Worm (Caenorhabditis elegans): ENCODE results near the gene skr-14.
A peak's percentile ranks its signal among the peaks of the same experiment; 100 is the strongest.

skr-14 gene

ce11 chrV:4398127-4398526 is 23.2 kb downstream of the skr-14 start:
- TF ChIP-seq sem-2 (GFP tag; optimal IDR thresholded peaks at IDR 0.05) (no peak), ces-1 (GFP tag; optimal IDR thresholded peaks at IDR 0.05) (no peak), cnd-1 (tag; optimal IDR thresholded peaks at IDR 0.05) (no peak), ceh-39 (tag; optimal IDR thresholded peaks at IDR 0.05) (no peak), M03D4.4 (tag; optimal IDR thresholded peaks at IDR 0.05) (no peak), elt-3 (tag; optimal IDR thresholded peaks at IDR 0.05) (no peak), mep-1 (tag; optimal IDR thresholded peaks at IDR 0.05) (no peak), hlh-1 (tag; optimal IDR thresholded peaks at IDR 0.05) (no peak), drap-1 (GFP tag; optimal IDR thresholded peaks at IDR 0.05) (no peak), ztf-11 (tag; optimal IDR thresholded peaks at IDR 0.05) (no peak), unc-120 (tag; optimal IDR thresholded peaks at IDR 0.05; ENCODE audit: poor library complexity, severe bottlenecking) (no peak), ham-2 (GFP tag; optimal IDR thresholded peaks at IDR 0.05) (no peak), unc-62 (GFP tag; optimal IDR thresholded peaks at IDR 0.05) (no peak), sptf-1 (tag; optimal IDR thresholded peaks at IDR 0.05) (no peak), unc-39 (tag; optimal IDR thresholded peaks at IDR 0.05) (no peak), tbx-8 (GFP tag; optimal IDR thresholded peaks at IDR 0.05) (no peak), zip-8 (tag; optimal IDR thresholded peaks at IDR 0.05) (no peak), mls-2 (tag; optimal IDR thresholded peaks at IDR 0.05) (no peak), flh-1 (GFP tag; optimal IDR thresholded peaks at IDR 0.05) (no peak), ceh-83 (GFP tag; optimal IDR thresholded peaks at IDR 0.05) (no peak)

DNA sequence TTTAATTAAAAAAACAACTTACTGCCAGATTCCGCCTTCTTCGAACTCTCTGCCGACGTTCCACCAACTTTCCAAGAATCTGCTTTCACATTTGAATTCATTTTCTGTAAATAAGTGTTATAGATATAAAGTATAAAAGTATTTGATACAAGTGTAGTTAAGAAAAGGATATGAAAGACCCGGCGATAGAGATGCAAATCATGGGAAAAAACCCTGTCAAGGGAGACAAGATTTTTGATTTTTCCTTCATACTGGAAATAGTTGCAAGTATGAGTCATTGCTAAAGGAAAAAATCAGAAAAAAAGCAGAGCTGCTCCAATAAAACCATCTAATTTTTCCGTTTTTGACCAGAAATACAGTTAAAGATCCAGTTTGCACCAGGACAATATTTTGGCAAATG is 25.1 kb downstream of the skr-14 start, which contains the start of gene F13A2.3:
Gene F13A2.3 (minus strand): TSS at position 101 of the 400 bp plus-strand sequence.
- no peak for TF ChIP-seq nhr-12 (tag; optimal IDR thresholded peaks at IDR 0.05)
- no peak for TF ChIP-seq lin-32 (GFP tag; optimal IDR thresholded peaks at IDR 0.05)
- TF ChIP-seq ceh-83 (GFP tag; optimal IDR thresholded peaks at IDR 0.05), result no peak
- TF ChIP-seq nhr-76 (tag; optimal IDR thresholded peaks at IDR 0.05), result no peak
- no peak for TF ChIP-seq lin-13 (tag; optimal IDR thresholded peaks at IDR 0.05)
- no peak for TF ChIP-seq ces-1 (GFP tag; optimal IDR thresholded peaks at IDR 0.05)
- TF ChIP-seq mep-1 (tag; optimal IDR thresholded peaks at IDR 0.05), result no peak
- no peak for TF ChIP-seq sptf-1 (tag; optimal IDR thresholded peaks at IDR 0.05)
- no peak for TF ChIP-seq bed-3 (GFP tag; optimal IDR thresholded peaks at IDR 0.05)
- no peak for TF ChIP-seq snpc-4 (tag; optimal IDR thresholded peaks at IDR 0.05)
- TF ChIP-seq tbx-8 (GFP tag; optimal IDR thresholded peaks at IDR 0.05), result no peak
- no peak for TF ChIP-seq elt-1 (tag; optimal IDR thresholded peaks at IDR 0.05; ENCODE audit: borderline replicate concordance, insufficient read depth)
- TF ChIP-seq unc-62 (GFP tag; optimal IDR thresholded peaks at IDR 0.05), result no peak
- TF ChIP-seq mab-5 (tag; optimal IDR thresholded peaks at IDR 0.05), result no peak
- no peak for TF ChIP-seq drap-1 (GFP tag; optimal IDR thresholded peaks at IDR 0.05)

ce11 chrV:4387916-4388315 is 33.5 kb downstream of the skr-14 start:
- no peak for TF ChIP-seq elt-3 (tag; optimal IDR thresholded peaks at IDR 0.05)
- TF ChIP-seq zip-8 (tag; optimal IDR thresholded peaks at IDR 0.05), result no peak
- TF ChIP-seq flh-1 (GFP tag; optimal IDR thresholded peaks at IDR 0.05), result no peak
- no peak for TF ChIP-seq nhr-12 (tag; optimal IDR thresholded peaks at IDR 0.05)
- peak; percentile 21 for TF ChIP-seq lsy-2 (tag; optimal IDR thresholded peaks at IDR 0.05)

ce11 chrV:4387402-4387801 is 34.0 kb downstream of the skr-14 start, which contains the start of gene F13A2.9:
F13A2.9 (minus strand) TSS chrV:4387502.
- TF ChIP-seq nhr-28 (tag; optimal IDR thresholded peaks at IDR 0.05) (no peak), elt-3 (tag; optimal IDR thresholded peaks at IDR 0.05) (no peak), mls-2 (tag; optimal IDR thresholded peaks at IDR 0.05) (no peak), ztf-11 (tag; optimal IDR thresholded peaks at IDR 0.05) (no peak), mab-5 (tag; optimal IDR thresholded peaks at IDR 0.05) (no peak), drap-1 (GFP tag; optimal IDR thresholded peaks at IDR 0.05) (no peak), flh-1 (GFP tag; optimal IDR thresholded peaks at IDR 0.05) (no peak), zip-8 (tag; optimal IDR thresholded peaks at IDR 0.05) (no peak), tbx-8 (GFP tag; optimal IDR thresholded peaks at IDR 0.05) (no peak)

ce11 chrV:4386173-4386572 is 35.2 kb downstream of the skr-14 start, which contains the start of gene F13A2.10:
F13A2.10 (minus strand) TSS chrV:4386273.
- TF ChIP-seq nhr-76 (tag; optimal IDR thresholded peaks at IDR 0.05) (no peak), drap-1 (GFP tag; optimal IDR thresholded peaks at IDR 0.05) (no peak), elt-3 (tag; optimal IDR thresholded peaks at IDR 0.05) (no peak), unc-120 (tag; optimal IDR thresholded peaks at IDR 0.05; ENCODE audit: poor library complexity, severe bottlenecking) (no peak), ces-1 (GFP tag; optimal IDR thresholded peaks at IDR 0.05) (no peak), unc-39 (tag; optimal IDR thresholded peaks at IDR 0.05) (no peak), snpc-4 (tag; optimal IDR thresholded peaks at IDR 0.05) (no peak), hlh-1 (tag; optimal IDR thresholded peaks at IDR 0.05) (no peak), ztf-11 (tag; optimal IDR thresholded peaks at IDR 0.05) (no peak), ham-2 (GFP tag; optimal IDR thresholded peaks at IDR 0.05) (no peak), sem-2 (GFP tag; optimal IDR thresholded peaks at IDR 0.05) (no peak), flh-1 (GFP tag; optimal IDR thresholded peaks at IDR 0.05) (no peak), tbx-8 (GFP tag; optimal IDR thresholded peaks at IDR 0.05) (no peak), nhr-12 (tag; optimal IDR thresholded peaks at IDR 0.05) (no peak), zip-8 (tag; optimal IDR thresholded peaks at IDR 0.05) (no peak), mab-5 (tag; optimal IDR thresholded peaks at IDR 0.05) (no peak), nhr-237 (tag; optimal IDR thresholded peaks at IDR 0.05) (no peak)
